Worm (Caenorhabditis elegans) whole organism, young adult: ENCODE results near the gene ufd-3.

Experiments
- B0019.2 ChIP-seq: fragments of 200-800 bp; sonication (Bioruptor generic); conservative IDR thresholded peaks from 2 replicates; pipeline ENCODE4 v1.3.6; 2022; ENCODE audit warnings: missing genetic modification reagents, missing genetic modification characterization, missing compliant biosample characterization
- B0261.1 ChIP-seq: sonication (generic microtip); optimal IDR thresholded peaks from 2 replicates; lab custom pipeline; 2016; ENCODE audit warnings: mild to moderate bottlenecking, missing genetic modification characterization, moderate library complexity, missing compliant biosample characterization
- F10E7.11 ChIP-seq: sonication (generic microtip); optimal IDR thresholded peaks from 2 replicates; lab custom pipeline; 2017; ENCODE audit warnings: mild to moderate bottlenecking, missing genetic modification characterization, moderate library complexity, missing compliant biosample characterization
- F39B2.1 ChIP-seq: fragments of 200-800 bp; sonication (Bioruptor generic); IDR thresholded peaks from 2 replicates; pipeline ENCODE4 v1.3.6; 2022; ENCODE audit warnings: missing genetic modification reagents, missing genetic modification characterization, missing compliant biosample characterization
- F49E8.2 ChIP-seq: sonication (generic microtip); optimal IDR thresholded peaks from 3 replicates; lab custom pipeline; 2017; ENCODE audit warnings: missing genetic modification characterization, mild to moderate bottlenecking, missing compliant biosample characterization, antibody characterized with exemption, moderate library complexity; ENCODE audit not compliant: insufficient read depth
- F52B5.7 ChIP-seq: sonication (generic microtip); optimal IDR thresholded peaks from 2 replicates; lab custom pipeline; 2016; ENCODE audit warnings: mild to moderate bottlenecking, missing genetic modification characterization, missing compliant biosample characterization
- F57C9.4 ChIP-seq: sonication (generic microtip); optimal IDR thresholded peaks from 2 replicates; lab custom pipeline; 2017; ENCODE audit warnings: mild to moderate bottlenecking, missing genetic modification characterization, missing compliant biosample characterization
- K12H6.12 ChIP-seq: fragments of 200-800 bp; sonication (Bioruptor generic); optimal IDR thresholded peaks from 2 replicates; lab custom pipeline; 2018; ENCODE audit warnings: mild to moderate bottlenecking, missing genetic modification characterization, missing compliant biosample characterization
- T26A5.8 ChIP-seq: sonication (generic microtip); optimal IDR thresholded peaks from 2 replicates; lab custom pipeline; 2016; ENCODE audit warnings: missing genetic modification characterization, missing compliant biosample characterization
- Y53G8AR.9 ChIP-seq: fragments of 200-800 bp; sonication (Bioruptor generic); conservative IDR thresholded peaks from 2 replicates; pipeline ENCODE4 v1.3.6; 2022; ENCODE audit warnings: missing genetic modification reagents, missing genetic modification characterization, missing compliant biosample characterization
- Y56A3A.18 ChIP-seq: fragments of 200-800 bp; sonication (Bioruptor generic); IDR thresholded peaks from 2 replicates; pipeline ENCODE4 v1.3.6; 2022; ENCODE audit warnings: missing genetic modification reagents, missing genetic modification characterization, missing compliant biosample characterization
- aptf-2 ChIP-seq: fragments of 200-800 bp; sonication (Bioruptor generic); conservative IDR thresholded peaks from 2 replicates; pipeline ENCODE4 v1.3.6; 2022; ENCODE audit warnings: missing genetic modification reagents, missing genetic modification characterization, missing compliant biosample characterization
- aptf-3 ChIP-seq: fragments of 200-800 bp; sonication (Bioruptor generic); IDR thresholded peaks from 2 replicates; pipeline ENCODE4 v1.3.6; 2022; ENCODE audit warnings: missing genetic modification characterization, missing compliant biosample characterization
- attf-6 ChIP-seq: fragments of 200-800 bp; sonication (Bioruptor generic); IDR thresholded peaks from 2 replicates; pipeline ENCODE4 v1.3.6; 2022; ENCODE audit warnings: missing genetic modification reagents, missing genetic modification characterization, missing compliant biosample characterization
- ccch-3 ChIP-seq: fragments of 200-800 bp; sonication (Bioruptor generic); optimal IDR thresholded peaks from 2 replicates; lab custom pipeline; 2018; ENCODE audit warnings: mild to moderate bottlenecking, missing genetic modification characterization, missing compliant biosample characterization
- cebp-1 ChIP-seq, 2 experiments: fragments of 200-800 bp in 1 of 2; sonication (Bioruptor generic) in 1 of 2; sonication (generic microtip) in 1 of 2; IDR thresholded peaks in 1 of 2; optimal IDR thresholded peaks in 1 of 2; 2 replicates each; pipeline versions ENCODE4 v1.3.6 to Lab custom; 2017 to 2022; ENCODE audit warnings: missing compliant biosample characterization in 2 of 2, missing genetic modification characterization in 2 of 2, mild to moderate bottlenecking in 1 of 2, missing genetic modification reagents in 1 of 2, moderate library complexity in 1 of 2
- ceh-79 ChIP-seq: sonication (generic microtip); optimal IDR thresholded peaks from 2 replicates; lab custom pipeline; 2017; ENCODE audit warnings: mild to moderate bottlenecking, missing genetic modification characterization, missing compliant biosample characterization
- ceh-91 ChIP-seq: fragments of 200-800 bp; sonication (Bioruptor generic); IDR thresholded peaks from 2 replicates; pipeline ENCODE4 v1.3.6; 2022; ENCODE audit warnings: missing genetic modification reagents, missing genetic modification characterization, missing compliant biosample characterization
- die-1 ChIP-seq: sonication (generic microtip); optimal IDR thresholded peaks from 2 replicates; lab custom pipeline; 2016; ENCODE audit warnings: missing genotype, mild to moderate bottlenecking, missing genetic modification characterization, missing compliant biosample characterization
- dpff-1 ChIP-seq: sonication (generic microtip); optimal IDR thresholded peaks from 2 replicates; lab custom pipeline; 2017; ENCODE audit warnings: mild to moderate bottlenecking, missing genetic modification characterization, missing compliant biosample characterization
- efl-1 ChIP-seq: fragments of 150-350 bp; optimal IDR thresholded peaks from 2 replicates; lab custom pipeline; 2014; ENCODE audit warnings: missing biosample characterization, missing genetic modification reagents, missing genetic modification characterization
- ekl-4 ChIP-seq: fragments of 200-800 bp; sonication (Bioruptor generic); IDR thresholded peaks from 2 replicates; pipeline ENCODE4 v1.3.6; 2022; ENCODE audit warnings: missing genetic modification reagents, missing genetic modification characterization, missing compliant biosample characterization
- hlh-12 ChIP-seq: sonication (generic microtip); optimal IDR thresholded peaks from 2 replicates; lab custom pipeline; 2016; ENCODE audit warnings: missing genetic modification characterization, missing compliant biosample characterization
- hsf-1 ChIP-seq: fragments of 200-800 bp; sonication (Bioruptor generic); IDR thresholded peaks from 2 replicates; pipeline ENCODE4 v1.3.6; 2022; ENCODE audit warnings: missing genetic modification reagents, missing genetic modification characterization, missing compliant biosample characterization
- let-526 ChIP-seq: fragments of 200-800 bp; sonication (Bioruptor generic); IDR thresholded peaks from 2 replicates; pipeline ENCODE4 v1.3.6; 2022; ENCODE audit warnings: missing genetic modification reagents, missing genetic modification characterization, missing compliant biosample characterization
- let-607 ChIP-seq, 2 experiments: fragments of 200-800 bp in 1 of 2; sonication (Bioruptor generic) in 1 of 2; sonication (generic microtip) in 1 of 2; optimal IDR thresholded peaks; 2 replicates each; lab custom pipeline; 2016 to 2018; ENCODE audit warnings: mild to moderate bottlenecking in 2 of 2, missing compliant biosample characterization in 2 of 2, missing genetic modification characterization in 2 of 2, moderate library complexity in 2 of 2, missing genotype in 1 of 2
- lin-40 ChIP-seq: sonication (generic microtip); optimal IDR thresholded peaks from 2 replicates; lab custom pipeline; 2016; ENCODE audit warnings: missing genetic modification characterization, mild to moderate bottlenecking, missing compliant biosample characterization, missing genotype, missing genetic modification reagents
- lsl-1 ChIP-seq: fragments of 200-800 bp; sonication (Bioruptor generic); optimal IDR thresholded peaks from 2 replicates; lab custom pipeline; 2018; ENCODE audit warnings: mild to moderate bottlenecking, missing genetic modification characterization, moderate library complexity, missing compliant biosample characterization
- madf-6 ChIP-seq: fragments of 200-800 bp; sonication (Bioruptor generic); IDR thresholded peaks from 2 replicates; pipeline ENCODE4 v1.3.6; 2022; ENCODE audit warnings: missing genetic modification reagents, missing genetic modification characterization, missing compliant biosample characterization
- madf-8 ChIP-seq: fragments of 200-800 bp; sonication (Bioruptor generic); conservative IDR thresholded peaks from 2 replicates; pipeline ENCODE4 v1.3.6; 2022; ENCODE audit warnings: missing genetic modification reagents, missing genetic modification characterization, missing compliant biosample characterization
- mcd-1 ChIP-seq: fragments of 200-800 bp; sonication (Bioruptor generic); IDR thresholded peaks from 2 replicates; pipeline ENCODE4 v1.3.6; 2022; ENCODE audit warnings: missing genetic modification reagents, missing genetic modification characterization, missing compliant biosample characterization
- mxl-1 ChIP-seq: sonication (generic microtip); optimal IDR thresholded peaks from 2 replicates; lab custom pipeline; 2016; ENCODE audit warnings: missing genetic modification characterization, missing compliant biosample characterization
- nfya-2 ChIP-seq: fragments of 200-800 bp; sonication (Bioruptor generic); IDR thresholded peaks from 2 replicates; pipeline ENCODE4 v1.3.6; 2022; ENCODE audit warnings: missing genetic modification reagents, missing genetic modification characterization, missing compliant biosample characterization
- nhr-27 ChIP-seq: fragments of 200-800 bp; sonication (Bioruptor generic); optimal IDR thresholded peaks from 2 replicates; lab custom pipeline; 2018; ENCODE audit warnings: mild to moderate bottlenecking, missing genetic modification characterization, moderate library complexity, missing compliant biosample characterization
- nhr-80 ChIP-seq: sonication (generic microtip); optimal IDR thresholded peaks from 2 replicates; lab custom pipeline; 2016; ENCODE audit warnings: missing genetic modification characterization, missing compliant biosample characterization
- nhr-90 ChIP-seq: sonication (generic microtip); optimal IDR thresholded peaks from 2 replicates; lab custom pipeline; 2016; ENCODE audit warnings: missing genotype, mild to moderate bottlenecking, missing genetic modification characterization, missing compliant biosample characterization
- rpc-1 ChIP-seq, 2 experiments: fragments of 150-350 bp in 1 of 2; sonication (generic microtip) in 1 of 2; optimal IDR thresholded peaks; 2 replicates each; lab custom pipeline; 2014 to 2018; ENCODE audit warnings: missing biosample characterization in 1 of 2, missing genetic modification characterization in 1 of 2, missing genetic modification reagents in 1 of 2, missing genotype in 1 of 2
- snpc-1.3 ChIP-seq: sonication (generic microtip); optimal IDR thresholded peaks from 2 replicates; lab custom pipeline; 2017; ENCODE audit warnings: missing genetic modification characterization, mild to moderate bottlenecking, missing compliant biosample characterization, antibody characterized with exemption, moderate library complexity, missing genotype, missing genetic modification reagents; ENCODE audit not compliant: insufficient read depth
- snpc-4 ChIP-seq, 5 experiments: fragments of 150-350 bp in 1 of 5; sonication (generic microtip) in 4 of 5; optimal IDR thresholded peaks; 2 replicates each; lab custom pipeline; 2014 to 2018; ENCODE audit warnings: missing genetic modification characterization in 5 of 5, missing biosample characterization in 3 of 5, antibody characterized with exemption in 2 of 5, mild to moderate bottlenecking in 2 of 5, missing compliant biosample characterization in 2 of 5, missing genotype in 2 of 5, moderate library complexity in 2 of 5, missing genetic modification reagents in 1 of 5
- somi-1 ChIP-seq: fragments of 200-800 bp; sonication (Bioruptor generic); optimal IDR thresholded peaks from 2 replicates; lab custom pipeline; 2018; ENCODE audit warnings: mild to moderate bottlenecking, missing genetic modification characterization, missing compliant biosample characterization
- tbp1 ChIP-seq: fragments of 200-800 bp; sonication (Bioruptor generic); optimal IDR thresholded peaks from 2 replicates; lab custom pipeline; 2018; ENCODE audit warnings: mild to moderate bottlenecking, missing genetic modification characterization, missing compliant biosample characterization
- tlf-1 ChIP-seq: fragments of 200-800 bp; sonication (Bioruptor generic); optimal IDR thresholded peaks from 2 replicates; lab custom pipeline; 2018; ENCODE audit warnings: mild to moderate bottlenecking, missing genetic modification characterization, missing compliant biosample characterization
- unc-130 ChIP-seq: sonication (generic microtip); optimal IDR thresholded peaks from 2 replicates; lab custom pipeline; 2016; ENCODE audit warnings: missing genetic modification reagents, missing genetic modification characterization, missing compliant biosample characterization
- zfh-2 ChIP-seq: fragments of 200-800 bp; sonication (Bioruptor generic); conservative IDR thresholded peaks from 2 replicates; pipeline ENCODE4 v1.3.6; 2022; ENCODE audit warnings: missing genetic modification reagents, missing genetic modification characterization, missing compliant biosample characterization
- ztf-18 ChIP-seq: sonication (generic microtip); optimal IDR thresholded peaks from 2 replicates; lab custom pipeline; 2016; ENCODE audit warnings: missing genotype, mild to moderate bottlenecking, missing genetic modification characterization, missing compliant biosample characterization
- ztf-3 ChIP-seq: fragments of 200-800 bp; sonication (Bioruptor generic); optimal IDR thresholded peaks from 2 replicates; lab custom pipeline; 2018; ENCODE audit warnings: mild to moderate bottlenecking, missing genetic modification characterization, missing compliant biosample characterization

The ufd-3 gene

ce11 chrII:9937611-9938010 is 2.9 kb upstream of the ufd-3 start:
- TF ChIP-seq ekl-4 (0 out of 2 replicates have a peak, but pooled peaks have one; percentile 19), snpc-1.3 (tag; lab: Kevin White, UChicago) (no peak), ceh-91 (GFP tag; lab: Robert Waterston, UW) (no peak), F57C9.4 (tag; lab: Kevin White, UChicago) (no peak), madf-8 (no peak), tlf-1 (GFP tag; lab: Kevin White, UChicago) (no peak), F49E8.2 (tag; lab: Kevin White, UChicago) (no peak), F39B2.1 (GFP tag; lab: Robert Waterston, UW) (no peak), ceh-79 (no peak), snpc-4 (GFP tag; optimal IDR thresholded peaks at IDR 0.05; lab: Kevin White, UChicago) (no peak), snpc-4 (tag; optimal IDR thresholded peaks at IDR 0.05; lab: Kevin White, UChicago) (peak in 2 of 4 experiments; percentile 19 to 38), B0261.1 (no peak), rpc-1 (optimal IDR thresholded peaks at IDR 0.05; lab: Kevin White, UChicago) (no peak), rpc-1 (tag; optimal IDR thresholded peaks at IDR 0.05; lab: Kevin White, UChicago) (no peak), die-1 (peak; percentile 32), nhr-90 (tag; lab: Kevin White, UChicago) (peak; percentile 28), let-607 (tag; optimal IDR thresholded peaks at IDR 0.05; lab: Kevin White, UChicago) (peak; percentile 13 to 26), madf-6 (GFP tag; lab: Robert Waterston, UW) (0 out of 2 replicates have a peak, but pooled peaks have one; percentile 7), let-526 (GFP tag; lab: Robert Waterston, UW) (0 out of 2 replicates have a peak, but pooled peaks have one; percentile 59), aptf-3 (GFP tag; lab: Robert Waterston, UW) (no peak), mxl-1 (tag; lab: Kevin White, UChicago) (no peak), attf-6 (GFP tag; lab: Robert Waterston, UW) (no peak), tbp1 (GFP tag; lab: Kevin White, UChicago) (peak; percentile 38), ztf-18 (tag; lab: Kevin White, UChicago) (peak; percentile 6), zfh-2 (GFP tag; lab: Robert Waterston, UW) (no peak), nfya-2 (GFP tag; lab: Robert Waterston, UW) (no peak), lsl-1 (GFP tag; lab: Kevin White, UChicago) (no peak), ccch-3 (GFP tag; lab: Kevin White, UChicago) (no peak), unc-130 (GFP tag; lab: Kevin White, UChicago) (no peak), efl-1 (GFP tag; lab: Kevin White, UChicago) (no peak), K12H6.12 (tag; lab: Kevin White, UChicago) (no peak), F52B5.7 (tag; lab: Kevin White, UChicago) (no peak), mcd-1 (GFP tag; lab: Robert Waterston, UW) (peak; percentile 47; the same call in 1 of the 2 replicates), Y53G8AR.9 (GFP tag; lab: Robert Waterston, UW) (0 out of 2 replicates have a peak, but pooled peaks have one; percentile 26), nhr-80 (tag; lab: Kevin White, UChicago) (peak; percentile 81), Y56A3A.18 (GFP tag; lab: Robert Waterston, UW) (no peak), ztf-3 (GFP tag; lab: Kevin White, UChicago) (no peak), dpff-1 (no peak), aptf-2 (no peak), T26A5.8 (tag; lab: Kevin White, UChicago) (no peak), somi-1 (peak; percentile 78), lin-40 (tag; lab: Kevin White, UChicago) (peak; percentile 73), B0019.2 (GFP tag; lab: Robert Waterston, UW) (no peak), hlh-12 (tag; lab: Kevin White, UChicago) (no peak), cebp-1 (GFP tag; IDR thresholded peaks at IDR 0.05; lab: Robert Waterston, UW) (no peak), cebp-1 (tag; optimal IDR thresholded peaks at IDR 0.05; lab: Kevin White, UChicago) (peak; percentile 55), F10E7.11 (no peak), nhr-27 (no peak), hsf-1 (GFP tag; lab: Robert Waterston, UW) (no peak)
